Worm (Caenorhabditis elegans) whole organism, dauer: ENCODE data around the gene K03B4.4.

Experiments used
- unc-62 ChIP-seq: sonication (generic microtip); optimal IDR thresholded peaks from 2 replicates; lab custom pipeline; 2017; ENCODE audit warnings: missing biosample characterization, missing genetic modification reagents, missing genetic modification characterization

K03B4.4 gene

ce11 chrV:4707646-4708045, 25.9 kb downstream of the K03B4.4 start:
- TF ChIP-seq unc-62 (GFP tag; lab: Kevin White, UChicago), result no peak

- no peak for TF ChIP-seq unc-62 (GFP tag; lab: Kevin White, UChicago)
Measured at ce11 chrV:4710464-4710863, 28.7 kb downstream of the K03B4.4 start, which contains the start of gene oac-24. Gene oac-24 (plus strand): TSS chrV:4710764.

DNA sequence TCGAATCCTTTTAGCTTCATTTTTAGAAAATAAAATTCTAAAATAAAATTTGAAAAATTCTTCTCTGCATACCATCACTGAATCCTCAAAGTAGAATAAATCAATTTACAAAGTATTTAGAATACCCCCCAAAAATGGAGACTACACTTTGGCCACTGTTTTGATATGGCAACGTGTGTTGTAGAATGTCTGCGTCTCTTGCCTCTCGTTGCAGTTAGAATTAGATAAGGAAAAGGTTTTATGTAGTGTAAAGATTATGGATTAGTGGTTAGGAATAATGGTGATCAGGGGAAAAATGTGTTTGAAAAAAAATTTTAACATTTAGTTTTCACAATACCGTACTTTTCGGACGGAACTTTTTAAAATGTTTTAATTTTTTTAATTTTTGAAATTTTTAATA, 38.2 kb downstream of the K03B4.4 start, which contains the start of gene prx-6:
Gene prx-6, minus strand, starts transcription at position 129 of the 400 bp plus-strand sequence.
- TF ChIP-seq unc-62 (GFP tag; lab: Kevin White, UChicago), result no peak

ce11 chrV:4720884-4721464, 39.2 kb downstream of the K03B4.4 start:
- no peak for TF ChIP-seq unc-62 (GFP tag; lab: Kevin White, UChicago)

DNA sequence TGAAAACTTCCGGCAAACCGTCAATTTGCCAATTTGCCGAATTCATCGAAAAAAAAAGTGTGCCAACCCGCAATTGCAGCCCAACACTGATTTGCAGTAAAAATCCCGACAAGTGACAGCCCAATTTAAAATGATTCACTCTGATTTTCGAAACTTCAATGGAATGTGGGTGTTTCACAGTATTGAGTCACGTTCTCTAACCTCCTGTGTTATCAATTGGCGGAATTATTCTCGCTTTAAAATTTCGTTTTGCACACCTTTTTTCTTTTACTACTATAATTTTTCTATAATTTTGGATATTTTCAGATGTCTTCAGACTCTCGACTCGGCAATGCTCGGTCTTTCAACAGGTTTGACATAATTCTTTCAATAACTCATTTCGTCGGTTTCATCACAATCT, 40.5 kb downstream of the K03B4.4 start, which contains the start of gene F39G3.5:
Gene F39G3.5, plus strand, starts transcription at position 301 of the 400 bp plus-strand sequence.
- TF ChIP-seq unc-62 (GFP tag; lab: Kevin White, UChicago), result no peak

ce11 chrV:4724453-4724852, 42.7 kb downstream of the K03B4.4 start, which contains the start of gene F39G3.4:
Gene F39G3.4 (plus strand): TSS chrV:4724753.
- TF ChIP-seq unc-62 (GFP tag; lab: Kevin White, UChicago), result no peak

DNA sequence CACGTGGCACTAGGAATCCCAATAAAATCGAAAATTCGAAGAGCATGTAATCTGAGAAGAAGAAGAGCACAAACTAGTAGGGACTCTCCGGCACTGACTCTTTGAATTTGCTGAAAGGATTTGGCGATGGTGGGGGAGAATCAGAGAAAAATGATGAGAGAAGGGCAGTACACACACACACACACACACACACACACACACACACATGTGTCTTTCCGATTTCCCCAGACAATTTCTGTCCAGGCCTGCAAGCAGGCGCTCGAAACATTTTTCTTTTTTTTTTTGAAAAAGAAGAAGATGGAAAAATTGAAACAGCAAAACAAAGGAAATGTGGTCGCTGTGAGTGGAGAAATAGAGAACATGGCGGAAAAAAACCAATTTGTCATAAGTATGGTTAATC, 48.3 kb downstream of the K03B4.4 start, which contains the start of gene tig-2:
Gene tig-2, minus strand, starts transcription at position 87 of the 400 bp plus-strand sequence.
- no peak for TF ChIP-seq unc-62 (GFP tag; lab: Kevin White, UChicago)

- no peak for TF ChIP-seq unc-62 (GFP tag; lab: Kevin White, UChicago)
Measured at ce11 chrV:4731154-4731961, 49.6 kb downstream of the K03B4.4 start, which contains the start of gene F39G3.3. Gene F39G3.3 (plus strand): TSS chrV:4731911.

DNA sequence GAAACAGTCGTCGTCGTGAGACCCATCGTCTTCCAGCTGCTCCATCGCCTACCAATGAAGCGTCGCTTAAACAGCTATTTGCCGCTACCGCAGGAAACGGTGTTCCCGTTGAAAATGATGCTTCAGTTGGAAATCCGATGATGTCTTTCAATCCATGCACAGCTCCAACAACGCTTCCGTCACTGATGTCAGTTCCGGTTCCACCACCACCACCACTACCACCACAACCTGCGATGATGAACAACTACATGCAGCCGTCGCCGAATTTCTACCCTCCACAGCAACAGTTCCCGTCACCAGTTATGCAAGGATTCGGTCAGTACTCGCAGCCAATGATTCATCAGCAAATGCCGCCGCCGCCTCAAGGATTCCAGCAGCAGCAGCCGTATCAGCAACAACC, 52.2 kb downstream of the K03B4.4 start:
- TF ChIP-seq unc-62 (GFP tag; lab: Kevin White, UChicago), result no peak

DNA sequence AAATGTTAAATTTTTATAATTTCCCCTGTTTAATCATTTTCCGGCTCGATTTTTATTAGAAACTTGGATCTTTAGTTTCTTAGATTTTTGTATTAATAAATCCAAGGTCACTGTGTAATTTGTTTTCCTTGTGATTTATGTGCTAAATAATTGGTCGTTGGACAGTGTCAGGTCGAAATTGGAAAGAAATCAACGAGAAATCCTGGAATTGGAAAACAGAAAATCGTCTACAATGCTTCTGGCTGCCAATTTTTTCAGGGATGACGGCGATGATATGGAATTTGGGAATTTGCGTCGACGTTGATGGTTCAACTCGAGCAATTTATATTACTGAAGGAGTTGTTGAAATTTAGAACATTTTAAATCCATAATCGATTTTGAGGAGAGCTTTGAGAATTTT, 52.8 kb downstream of the K03B4.4 start:
- no peak for TF ChIP-seq unc-62 (GFP tag; lab: Kevin White, UChicago)
